Fruit fly (Drosophila melanogaster) whole organism, embryonic: ENCODE data around the gene CG17930.
A peak's percentile ranks its signal among the peaks of the same experiment; 100 is the strongest.

Experiments used
- Adf1 ChIP-seq: fragments of 200-800 bp; sonication (Bioruptor generic); IDR thresholded peaks from 2 replicates; pipeline ENCODE4 v1.3.6; 2022; ENCODE audit warnings: missing biosample characterization, missing genetic modification characterization
- CG10462 ChIP-seq: fragments of 200-800 bp; sonication (Bioruptor generic); optimal IDR thresholded peaks from 2 replicates; lab custom pipeline; 2016; ENCODE audit warnings: missing biosample characterization, missing genetic modification characterization
- CG10543 ChIP-seq: fragments of 200-800 bp; sonication (Bioruptor generic); optimal IDR thresholded peaks from 3 replicates; lab custom pipeline; 2017; ENCODE audit warnings: missing biosample characterization, mild to moderate bottlenecking, missing genetic modification characterization, moderate library complexity
- CG11093 ChIP-seq: fragments of 200-800 bp; sonication (Bioruptor generic); IDR thresholded peaks from 3 replicates; pipeline ENCODE4 v1.3.6; 2022; ENCODE audit warnings: missing biosample characterization, missing genetic modification characterization
- CG11504 ChIP-seq: fragments of 200-800 bp; sonication (Bioruptor generic); optimal IDR thresholded peaks from 3 replicates; lab custom pipeline; 2019; ENCODE audit warnings: missing biosample characterization, mild to moderate bottlenecking, missing genetic modification characterization, moderate library complexity
- CG12744 ChIP-seq: fragments of 200-800 bp; sonication (Bioruptor generic); optimal IDR thresholded peaks from 2 replicates; lab custom pipeline; 2016; ENCODE audit warnings: missing biosample characterization, missing genetic modification characterization
- CG13894 ChIP-seq: fragments of 200-800 bp; sonication (Bioruptor generic); optimal IDR thresholded peaks from 3 replicates; lab custom pipeline; 2018; ENCODE audit warnings: missing biosample characterization, mild to moderate bottlenecking, missing genetic modification characterization, moderate library complexity
- CG14050 ChIP-seq: fragments of 200-800 bp; sonication (Bioruptor generic); IDR thresholded peaks from 3 replicates; pipeline ENCODE4 v1.3.6; 2022; ENCODE audit warnings: missing biosample characterization, missing genetic modification characterization
- CG14667 ChIP-seq: fragments of 200-800 bp; sonication (Bioruptor generic); IDR thresholded peaks from 2 replicates; pipeline ENCODE4 v1.3.6; 2022; ENCODE audit warnings: missing biosample characterization, missing genetic modification characterization
- CG15011 ChIP-seq: fragments of 200-800 bp; sonication (Bioruptor generic); optimal IDR thresholded peaks from 3 replicates; lab custom pipeline; 2018; ENCODE audit warnings: missing biosample characterization, mild to moderate bottlenecking, missing genetic modification characterization
- CG15073 ChIP-seq: fragments of 200-800 bp; sonication (Bioruptor generic); optimal IDR thresholded peaks from 2 replicates; lab custom pipeline; 2016; ENCODE audit warnings: missing biosample characterization, missing genetic modification characterization
- CG15479 ChIP-seq: fragments of 200-800 bp; sonication (Bioruptor generic); optimal IDR thresholded peaks from 3 replicates; lab custom pipeline; 2019; ENCODE audit warnings: missing biosample characterization, mild to moderate bottlenecking, missing genetic modification characterization, moderate library complexity
- CG1832 ChIP-seq: fragments of 200-800 bp; sonication (Bioruptor generic); optimal IDR thresholded peaks from 2 replicates; lab custom pipeline; 2017; ENCODE audit warnings: missing biosample characterization, mild to moderate bottlenecking, missing genetic modification characterization, inconsistent platforms
- CG18764 ChIP-seq: fragments of 200-800 bp; sonication (Bioruptor generic); optimal IDR thresholded peaks from 3 replicates; lab custom pipeline; 2016; ENCODE audit warnings: missing biosample characterization, missing genetic modification characterization
- CG2678 ChIP-seq: fragments of 200-800 bp; sonication (Bioruptor generic); optimal IDR thresholded peaks from 3 replicates; lab custom pipeline; 2019; ENCODE audit warnings: missing biosample characterization, mild to moderate bottlenecking, missing genetic modification characterization, moderate library complexity
- CG30020 ChIP-seq: fragments of 200-800 bp; optimal IDR thresholded peaks from 2 replicates; lab custom pipeline; 2019; ENCODE audit warnings: missing biosample characterization, mild to moderate bottlenecking, missing genetic modification characterization, moderate library complexity
- CG33557 ChIP-seq: fragments of 200-800 bp; sonication (Bioruptor generic); optimal IDR thresholded peaks from 2 replicates; lab custom pipeline; 2019; ENCODE audit warnings: missing biosample characterization, mild to moderate bottlenecking, missing genetic modification characterization, moderate library complexity
- CG4328 ChIP-seq: fragments of 200-800 bp; sonication (Bioruptor generic); optimal IDR thresholded peaks from 3 replicates; lab custom pipeline; 2017; ENCODE audit warnings: missing biosample characterization, missing genetic modification reagents, missing genetic modification characterization
- CG4854 ChIP-seq: fragments of 200-800 bp; sonication (Bioruptor generic); optimal IDR thresholded peaks from 2 replicates; lab custom pipeline; 2016; ENCODE audit warnings: missing biosample characterization, missing genetic modification characterization, inconsistent platforms
- CG5953 ChIP-seq: fragments of 200-800 bp; sonication (Bioruptor generic); IDR thresholded peaks from 2 replicates; pipeline ENCODE4 v1.3.6; 2022; ENCODE audit warnings: missing biosample characterization, missing genetic modification characterization
- CG6765 ChIP-seq: fragments of 200-800 bp; sonication (Bioruptor generic); optimal IDR thresholded peaks from 3 replicates; lab custom pipeline; 2017; ENCODE audit warnings: missing biosample characterization, mild to moderate bottlenecking, missing genetic modification characterization
- CG9215 ChIP-seq: fragments of 200-800 bp; sonication (Bioruptor generic); IDR thresholded peaks from 2 replicates; pipeline ENCODE4 v1.3.6; 2022; ENCODE audit warnings: missing biosample characterization, missing genetic modification characterization
- CG9437 ChIP-seq: fragments of 200-800 bp; sonication (Bioruptor generic); optimal IDR thresholded peaks from 2 replicates; lab custom pipeline; 2018; ENCODE audit warnings: missing biosample characterization, mild to moderate bottlenecking, missing genetic modification characterization
- CG9797 ChIP-seq: fragments of 200-800 bp; sonication (Bioruptor generic); optimal IDR thresholded peaks from 3 replicates; lab custom pipeline; 2018; ENCODE audit warnings: missing biosample characterization, mild to moderate bottlenecking, missing genetic modification characterization
- D19A ChIP-seq: fragments of 200-800 bp; optimal IDR thresholded peaks from 3 replicates; lab custom pipeline; 2019; ENCODE audit warnings: missing biosample characterization, mild to moderate bottlenecking, missing genetic modification characterization, moderate library complexity
- ERR ChIP-seq: fragments of 200-800 bp; sonication (Bioruptor generic); optimal IDR thresholded peaks from 2 replicates; lab custom pipeline; 2016; ENCODE audit warnings: missing biosample characterization, missing genetic modification characterization
- Opbp ChIP-seq: fragments of 200-800 bp; sonication (Bioruptor generic); IDR thresholded peaks from 3 replicates; pipeline ENCODE4 v1.3.6; 2022; ENCODE audit warnings: missing biosample characterization, missing genetic modification characterization; ENCODE audit not compliant: partially characterized antibody
- PHDP ChIP-seq: fragments of 200-800 bp; sonication (Bioruptor generic); optimal IDR thresholded peaks from 3 replicates; lab custom pipeline; 2018; ENCODE audit warnings: missing biosample characterization, mild to moderate bottlenecking, missing genetic modification characterization, moderate library complexity
- Spps ChIP-seq: fragments of 200-800 bp; sonication (Bioruptor generic); optimal IDR thresholded peaks from 2 replicates; lab custom pipeline; 2018; ENCODE audit warnings: missing biosample characterization, mild to moderate bottlenecking, missing genetic modification characterization
- abd-A ChIP-seq: fragments of 200-800 bp; sonication (Bioruptor generic); optimal IDR thresholded peaks from 3 replicates; lab custom pipeline; 2019; ENCODE audit warnings: missing biosample characterization, mild to moderate bottlenecking, missing genetic modification characterization, moderate library complexity
- aop ChIP-seq: fragments of 200-800 bp; sonication (Bioruptor generic); IDR thresholded peaks from 2 replicates; pipeline ENCODE4 v1.3.6; 2022; ENCODE audit warnings: missing biosample characterization, missing genetic modification characterization
- ase ChIP-seq: fragments of 200-800 bp; sonication (Bioruptor generic); IDR thresholded peaks from 3 replicates; pipeline ENCODE4 v1.3.6; 2022; ENCODE audit warnings: missing biosample characterization, missing genetic modification characterization
- ato ChIP-seq: fragments of 200-800 bp; sonication (Bioruptor generic); IDR thresholded peaks from 2 replicates; pipeline ENCODE4 v1.3.6; 2022; ENCODE audit warnings: missing biosample characterization, missing genetic modification characterization; ENCODE audit not compliant: partially characterized antibody
- chif ChIP-seq, 2 experiments: fragments of 200-800 bp; sonication (Bioruptor generic); optimal IDR thresholded peaks; 3 replicates each; lab custom pipeline; 2016; ENCODE audit warnings: missing biosample characterization in 2 of 2, missing genetic modification characterization in 2 of 2
- dati ChIP-seq: fragments of 200-800 bp; sonication (Bioruptor generic); IDR thresholded peaks from 2 replicates; pipeline ENCODE4 v1.3.6; 2022; ENCODE audit warnings: missing biosample characterization, missing genetic modification characterization
- exex ChIP-seq: fragments of 200-800 bp; sonication (Bioruptor generic); optimal IDR thresholded peaks from 4 replicates; lab custom pipeline; 2018; ENCODE audit warnings: missing biosample characterization, mild to moderate bottlenecking, missing genetic modification characterization, moderate library complexity
- gcm ChIP-seq: fragments of 200-800 bp; sonication (Bioruptor generic); optimal IDR thresholded peaks from 2 replicates; lab custom pipeline; 2019; ENCODE audit warnings: missing biosample characterization, mild to moderate bottlenecking, missing genetic modification characterization, moderate library complexity
- kah ChIP-seq: fragments of 200-800 bp; sonication (Bioruptor generic); optimal IDR thresholded peaks from 2 replicates; lab custom pipeline; 2018; ENCODE audit warnings: missing biosample characterization, mild to moderate bottlenecking, missing genetic modification characterization
- ken ChIP-seq: fragments of 200-800 bp; sonication (Bioruptor generic); IDR thresholded peaks from 3 replicates; pipeline ENCODE4 v1.3.6; 2022; ENCODE audit warnings: missing biosample characterization, missing genetic modification characterization
- nerfin-2 ChIP-seq: fragments of 200-800 bp; sonication (Bioruptor generic); IDR thresholded peaks from 2 replicates; pipeline ENCODE4 v1.3.6; 2022; ENCODE audit warnings: missing biosample characterization, missing genetic modification characterization; ENCODE audit not compliant: partially characterized antibody
- peb ChIP-seq: fragments of 200-800 bp; sonication (Bioruptor generic); IDR thresholded peaks from 2 replicates; pipeline ENCODE4 v1.3.6; 2022; ENCODE audit warnings: missing biosample characterization, missing genetic modification characterization
- pita ChIP-seq: fragments of 200-800 bp; sonication (Bioruptor generic); optimal IDR thresholded peaks from 2 replicates; lab custom pipeline; 2017; ENCODE audit warnings: missing biosample characterization, mild to moderate bottlenecking, missing genetic modification characterization
- row ChIP-seq: fragments of 200-800 bp; sonication (Bioruptor generic); IDR thresholded peaks from 3 replicates; pipeline ENCODE4 v1.3.6; 2022; ENCODE audit warnings: missing biosample characterization, missing genetic modification characterization
- sc ChIP-seq, 3 experiments: fragments of >200 bp in 2 of 3; fragments of 200-800 bp in 1 of 3; sonication (Bioruptor generic) in 1 of 3; optimal IDR thresholded peaks; 2 replicates in 2 of 3; 3 replicates in 1 of 3; lab custom pipeline; 2017; ENCODE audit warnings: mild to moderate bottlenecking in 1 of 3, missing biosample characterization in 1 of 3, missing genetic modification characterization in 1 of 3, missing genetic modification reagents in 1 of 3
- so ChIP-seq: fragments of 200-800 bp; sonication (Bioruptor generic); IDR thresholded peaks from 3 replicates; pipeline ENCODE4 v1.3.6; 2022; ENCODE audit warnings: missing biosample characterization, missing genetic modification characterization
- vfl ChIP-seq: fragments of 200-800 bp; sonication (Bioruptor generic); optimal IDR thresholded peaks from 2 replicates; lab custom pipeline; 2016; ENCODE audit warnings: missing biosample characterization, missing genetic modification characterization
- vnd ChIP-seq: fragments of 200-800 bp; sonication (Bioruptor generic); IDR thresholded peaks from 3 replicates; pipeline ENCODE4 v1.3.6; 2022; ENCODE audit warnings: missing biosample characterization, missing genetic modification characterization; ENCODE audit not compliant: partially characterized antibody
- vvl ChIP-seq: fragments of 200-800 bp; sonication (Bioruptor generic); IDR thresholded peaks from 2 replicates; pipeline ENCODE4 v1.3.6; 2022; ENCODE audit warnings: missing biosample characterization, missing genetic modification characterization
- wdn ChIP-seq: fragments of 200-800 bp; sonication (Bioruptor generic); IDR thresholded peaks from 2 replicates; pipeline ENCODE4 v1.3.6; 2022; ENCODE audit warnings: missing biosample characterization, missing genetic modification characterization

CG17930 gene

DNA sequence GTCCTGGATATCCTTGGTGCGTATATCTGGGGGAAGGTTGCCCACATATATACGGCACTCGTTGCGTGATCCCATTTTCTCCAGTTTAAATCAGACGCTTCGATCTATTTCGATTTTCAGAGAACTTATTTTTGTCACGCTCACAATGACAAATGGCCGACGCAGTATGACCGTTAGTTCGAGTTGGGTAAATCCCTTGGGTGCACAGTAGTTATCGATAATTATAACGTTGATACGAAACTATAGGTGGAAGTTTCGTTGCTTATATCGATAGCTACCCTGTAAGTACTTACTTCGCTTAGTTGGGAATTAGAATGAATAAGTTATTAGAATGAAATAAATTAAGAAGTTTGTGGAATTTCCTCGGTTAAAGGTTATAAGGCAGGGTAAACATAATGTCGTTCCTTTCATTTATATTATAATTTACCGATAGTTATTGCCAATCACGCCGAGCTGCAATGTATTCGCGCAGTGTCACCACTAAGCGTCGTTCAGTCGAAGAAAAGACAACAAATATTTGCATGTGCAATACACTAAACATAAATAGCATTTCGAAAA lies 14.2 kb downstream of the CG17930 start, which contains the start of the genes SF2 and pad (continued):
- TF ChIP-seq CG10462 (GFP tag; lab: Kevin White, UChicago) (peak; percentile 70), CG13894 (tag; lab: Kevin White, UChicago) (peak; percentile 71), CG10543 (GFP tag; lab: Kevin White, UChicago) (peak; percentile 89), kah (GFP tag; lab: Kevin White, UChicago) (no peak), peb (GFP tag; lab: Robert Waterston, UW) (no peak), CG9797 (peak; percentile 89), Opbp (GFP tag; lab: Robert Waterston, UW) (peak; percentile 86), D19A (tag; lab: Kevin White, UChicago) (peak; percentile 25), CG14050 (GFP tag; lab: Robert Waterston, UW) (peak; percentile 15; the same call in 1 of the 3 replicates), CG6765 (GFP tag; lab: Kevin White, UChicago) (peak; percentile 20), CG15073 (GFP tag; lab: Kevin White, UChicago) (peak; percentile 35), CG4328 (GFP tag; lab: Kevin White, UChicago) (peak; percentile 74), so (GFP tag; lab: Robert Waterston, UW) (peak; percentile 61; the same call in 2 of the 3 replicates), pita (GFP tag; lab: Kevin White, UChicago) (no peak), PHDP (peak; percentile 73), CG12744 (GFP tag; lab: Kevin White, UChicago) (peak; percentile 49), sc (optimal IDR thresholded peaks at IDR 0.05; lab: Kevin White, UChicago) (no peak), sc (GFP tag; optimal IDR thresholded peaks at IDR 0.05; lab: Kevin White, UChicago) (peak; percentile 34), nerfin-2 (peak; percentile 89), aop (GFP tag; lab: Robert Waterston, UW) (no peak), CG2678 (tag; lab: Kevin White, UChicago) (peak; percentile 83), vnd (peak; percentile 97), Spps (tag; lab: Kevin White, UChicago) (no peak), CG11093 (GFP tag; lab: Robert Waterston, UW) (no peak; the same call in 2 of the 3 replicates), ken (peak; percentile 55; the same call in 1 of the 3 replicates), CG14667 (no peak), abd-A (tag; lab: Kevin White, UChicago) (peak; percentile 85), CG18764 (GFP tag; lab: Kevin White, UChicago) (peak; percentile 72), row (GFP tag; lab: Robert Waterston, UW) (peak; percentile 97), CG9437 (peak; percentile 67), Adf1 (peak; percentile 56), CG30020 (peak; percentile 82), chif (GFP tag; optimal IDR thresholded peaks at IDR 0.05; lab: Kevin White, UChicago) (peak; percentile 68 to 79), vvl (GFP tag; lab: Robert Waterston, UW) (peak; percentile 36; the same call in 1 of the 2 replicates), CG15011 (GFP tag; lab: Kevin White, UChicago) (peak; percentile 56), ato (GFP tag; lab: Robert Waterston, UW) (peak; percentile 68; the same call in 1 of the 2 replicates), wdn (GFP tag; lab: Robert Waterston, UW) (peak; percentile 73), CG1832 (no peak), dati (GFP tag; lab: Robert Waterston, UW) (no peak), CG15479 (GFP tag; lab: Kevin White, UChicago) (no peak), ERR (GFP tag; lab: Kevin White, UChicago) (peak; percentile 57), CG9215 (peak; percentile 84), CG4854 (GFP tag; lab: Kevin White, UChicago) (peak; percentile 60), ase (peak; percentile 59; the same call in 1 of the 3 replicates), vfl (GFP tag; lab: Kevin White, UChicago) (peak; percentile 85), CG11504 (peak; percentile 79), exex (tag; lab: Kevin White, UChicago) (peak; percentile 52), CG33557 (GFP tag; lab: Kevin White, UChicago) (peak; percentile 78), CG5953 (GFP tag; lab: Robert Waterston, UW) (no peak), gcm (GFP tag; lab: Kevin White, UChicago) (peak; percentile 54)
